In genomic region chr3R:27274533-27275447, dm6 we compare ENCODE assay signal across 1 fruit fly cellular context.
TF ChIP-seq lines count a peak whose summit lies in the region.

Gene CG5938 (plus strand): TSS chr3R:27274794.

TF ChIP-seq in whole organism, embryonic, 481 proteins besides CTCF, POLR2A, EP300 and RAD21 (continued from another document and continues in another):
- TF ChIP-seq pnt (GFP tag; optimal IDR thresholded peaks at IDR 0.05; lab: Kevin White, UChicago) (no peak), CG3407 (GFP tag; optimal IDR thresholded peaks at IDR 0.05; lab: Kevin White, UChicago) (no peak), chif (GFP tag; optimal IDR thresholded peaks at IDR 0.05; lab: Kevin White, UChicago) (no peak), CG15011 (GFP tag; optimal IDR thresholded peaks at IDR 0.05; lab: Kevin White, UChicago) (no peak), CG6683 (GFP tag; optimal IDR thresholded peaks at IDR 0.05; lab: Kevin White, UChicago) (no peak), ato (GFP tag; IDR thresholded peaks at IDR 0.05; lab: Robert Waterston, UW; ENCODE audit: partially characterized antibody) (no peak), chm (GFP tag; IDR thresholded peaks at IDR 0.05; lab: Robert Waterston, UW) (no peak), CG43689 (GFP tag; IDR thresholded peaks at IDR 0.05; lab: Robert Waterston, UW) (no peak), CG33557 (GFP tag; optimal IDR thresholded peaks at IDR 0.05; lab: Kevin White, UChicago) (no peak), prd (optimal IDR thresholded peaks at IDR 0.05; lab: Kevin White, UChicago) (no peak), prd (GFP tag; IDR thresholded peaks at IDR 0.05; lab: Robert Waterston, UW) (peak; percentile 50; the same call in 1 of the 3 replicates), Rx (GFP tag; IDR thresholded peaks at IDR 0.05; lab: Robert Waterston, UW) (no peak; the same call in 1 of the 2 replicates), Optix (GFP tag; IDR thresholded peaks at IDR 0.05; lab: Robert Waterston, UW) (no peak), CG13287 (GFP tag; IDR thresholded peaks at IDR 0.05; lab: Robert Waterston, UW; ENCODE audit: partially characterized antibody) (peak; percentile 35; the same call in 1 of the 2 replicates), CG12236 (GFP tag; optimal IDR thresholded peaks at IDR 0.05; lab: Kevin White, UChicago) (no peak), CG17829 (tag; optimal IDR thresholded peaks at IDR 0.05; lab: Kevin White, UChicago) (peak; percentile 56), al (GFP tag; IDR thresholded peaks at IDR 0.05; lab: Robert Waterston, UW) (no peak), NFAT (GFP tag; IDR thresholded peaks at IDR 0.05; lab: Robert Waterston, UW) (no peak), CG13624 (GFP tag; optimal IDR thresholded peaks at IDR 0.05; lab: Kevin White, UChicago) (no peak), Awh (GFP tag; IDR thresholded peaks at IDR 0.05; lab: Robert Waterston, UW) (no peak), fd3F (GFP tag; optimal IDR thresholded peaks at IDR 0.05; lab: Kevin White, UChicago) (no peak), cad (GFP tag; optimal IDR thresholded peaks at IDR 0.05; lab: Kevin White, UChicago) (no peak), Dip3 (GFP tag; optimal IDR thresholded peaks at IDR 0.05; lab: Kevin White, UChicago) (no peak), Sox102F (GFP tag; optimal IDR thresholded peaks at IDR 0.05; lab: Kevin White, UChicago) (peak; percentile 40), nerfin-1 (tag; optimal IDR thresholded peaks at IDR 0.05; lab: Kevin White, UChicago) (peak; percentile 2), Nf-YB (GFP tag; optimal IDR thresholded peaks at IDR 0.05; lab: Kevin White, UChicago) (no peak), insv (GFP tag; optimal IDR thresholded peaks at IDR 0.05; lab: Kevin White, UChicago) (no peak), trh (GFP tag; optimal IDR thresholded peaks at IDR 0.05; lab: Kevin White, UChicago) (no peak), CG12942 (GFP tag; optimal IDR thresholded peaks at IDR 0.05; lab: Kevin White, UChicago) (no peak), ro (GFP tag; IDR thresholded peaks at IDR 0.05; lab: Robert Waterston, UW) (no peak), danr (GFP tag; IDR thresholded peaks at IDR 0.05; lab: Robert Waterston, UW) (no peak), CG4617 (GFP tag; optimal IDR thresholded peaks at IDR 0.05; lab: Kevin White, UChicago; ENCODE audit: borderline replicate concordance) (peak; percentile 90), CG10366 (GFP tag; IDR thresholded peaks at IDR 0.05; lab: Robert Waterston, UW) (0 out of 2 replicates have a peak, but pooled peaks have one; percentile 10), CG4820 (GFP tag; optimal IDR thresholded peaks at IDR 0.05; lab: Kevin White, UChicago) (no peak), Hr51 (GFP tag; optimal IDR thresholded peaks at IDR 0.05; lab: Kevin White, UChicago) (peak in 1 of 2 experiments; percentile 29), Mes4 (GFP tag; optimal IDR thresholded peaks at IDR 0.05; lab: Kevin White, UChicago) (no peak), kni (GFP tag; optimal IDR thresholded peaks at IDR 0.05; lab: Kevin White, UChicago) (no peak), ttk (GFP tag; IDR thresholded peaks at IDR 0.05; lab: Robert Waterston, UW) (0 out of 2 replicates have a peak, but pooled peaks have one; percentile 25), CG3163 (GFP tag; optimal IDR thresholded peaks at IDR 0.05; lab: Kevin White, UChicago) (no peak), bbx (GFP tag; IDR thresholded peaks at IDR 0.05; lab: Robert Waterston, UW; ENCODE audit: partially characterized antibody) (no peak), ap (GFP tag; IDR thresholded peaks at IDR 0.05; lab: Robert Waterston, UW) (no peak), fd102C (GFP tag; optimal IDR thresholded peaks at IDR 0.05; lab: Kevin White, UChicago) (no peak), psq (GFP tag; optimal IDR thresholded peaks at IDR 0.05; lab: Kevin White, UChicago) (no peak), Hr39 (optimal IDR thresholded peaks at IDR 0.05; lab: Kevin White, UChicago) (no peak), rib (GFP tag; IDR thresholded peaks at IDR 0.05; lab: Robert Waterston, UW) (no peak), CG9727 (GFP tag; optimal IDR thresholded peaks at IDR 0.05; lab: Kevin White, UChicago) (peak; percentile 10), CG17186 (GFP tag; optimal IDR thresholded peaks at IDR 0.05; lab: Kevin White, UChicago) (no peak), CG15696 (tag; optimal IDR thresholded peaks at IDR 0.05; lab: Kevin White, UChicago) (peak; percentile 5), bowl (GFP tag; IDR thresholded peaks at IDR 0.05; lab: Robert Waterston, UW) (no peak), CG30431 (GFP tag; optimal IDR thresholded peaks at IDR 0.05; lab: Kevin White, UChicago) (no peak), bab2 (GFP tag; optimal IDR thresholded peaks at IDR 0.05; lab: Kevin White, UChicago) (no peak), CG11085 (GFP tag; IDR thresholded peaks at IDR 0.05; lab: Robert Waterston, UW) (no peak), sisA (GFP tag; IDR thresholded peaks at IDR 0.05; lab: Robert Waterston, UW) (no peak), pita (GFP tag; optimal IDR thresholded peaks at IDR 0.05; lab: Kevin White, UChicago) (no peak), fd96Cb (tag; optimal IDR thresholded peaks at IDR 0.05; lab: Kevin White, UChicago) (no peak), CG10209 (GFP tag; optimal IDR thresholded peaks at IDR 0.05; lab: Kevin White, UChicago) (peak; percentile 8), Abd-B (GFP tag; optimal IDR thresholded peaks at IDR 0.05; lab: Kevin White, UChicago) (peak; percentile 25), zen2 (GFP tag; IDR thresholded peaks at IDR 0.05; lab: Robert Waterston, UW; ENCODE audit: partially characterized antibody) (no peak), mam (GFP tag; optimal IDR thresholded peaks at IDR 0.05; lab: Kevin White, UChicago) (no peak), CG11093 (GFP tag; IDR thresholded peaks at IDR 0.05; lab: Robert Waterston, UW) (no peak), ase (GFP tag; IDR thresholded peaks at IDR 0.05; lab: Robert Waterston, UW) (no peak), mld (GFP tag; IDR thresholded peaks at IDR 0.05; lab: Robert Waterston, UW; ENCODE audit: partially characterized antibody) (no peak), kay (GFP tag; optimal IDR thresholded peaks at IDR 0.05; lab: Kevin White, UChicago) (no peak), crc (GFP tag; optimal IDR thresholded peaks at IDR 0.05; lab: Kevin White, UChicago) (no peak), CG8478 (optimal IDR thresholded peaks at IDR 0.05; lab: Kevin White, UChicago) (peak; percentile 4), toy (GFP tag; IDR thresholded peaks at IDR 0.05; lab: Robert Waterston, UW) (no peak), tna (GFP tag; IDR thresholded peaks at IDR 0.05; lab: Robert Waterston, UW; ENCODE audit: partially characterized antibody) (no peak), Fer2 (tag; optimal IDR thresholded peaks at IDR 0.05; lab: Kevin White, UChicago) (no peak), CG2202 (tag; optimal IDR thresholded peaks at IDR 0.05; lab: Kevin White, UChicago) (no peak), CG1024 (GFP tag; IDR thresholded peaks at IDR 0.05; lab: Robert Waterston, UW) (no peak), gro (GFP tag; optimal IDR thresholded peaks at IDR 0.05; lab: Kevin White, UChicago) (no peak), dmrt99B (tag; optimal IDR thresholded peaks at IDR 0.05; lab: Kevin White, UChicago) (no peak), Fer3 (tag; optimal IDR thresholded peaks at IDR 0.05; lab: Kevin White, UChicago) (no peak), caup (GFP tag; optimal IDR thresholded peaks at IDR 0.05; lab: Kevin White, UChicago; ENCODE audit: severe bottlenecking) (no peak), Opbp (GFP tag; IDR thresholded peaks at IDR 0.05; lab: Robert Waterston, UW; ENCODE audit: partially characterized antibody) (no peak), Hmr (GFP tag; optimal IDR thresholded peaks at IDR 0.05; lab: Kevin White, UChicago) (no peak), CG17612 (GFP tag; IDR thresholded peaks at IDR 0.05; lab: Robert Waterston, UW) (no peak), D (optimal IDR thresholded peaks at IDR 0.05; lab: Kevin White, UChicago) (no peak), D (GFP tag; optimal IDR thresholded peaks at IDR 0.05; lab: Kevin White, UChicago) (no peak), CG2129 (GFP tag; IDR thresholded peaks at IDR 0.05; lab: Robert Waterston, UW; ENCODE audit: partially characterized antibody) (no peak), jigr1 (GFP tag; IDR thresholded peaks at IDR 0.05; lab: Robert Waterston, UW) (no peak), corto (GFP tag; optimal IDR thresholded peaks at IDR 0.05; lab: Kevin White, UChicago) (no peak), CG34422 (GFP tag; IDR thresholded peaks at IDR 0.05; lab: Robert Waterston, UW) (peak; percentile 30; the same call in 1 of the 3 replicates), Hand (GFP tag; optimal IDR thresholded peaks at IDR 0.05; lab: Kevin White, UChicago) (no peak), grau (tag; optimal IDR thresholded peaks at IDR 0.05; lab: Kevin White, UChicago) (peak; percentile 41), Chrac-16 (GFP tag; optimal IDR thresholded peaks at IDR 0.05; lab: Kevin White, UChicago) (no peak), gem (tag; optimal IDR thresholded peaks at IDR 0.05; lab: Kevin White, UChicago) (no peak), CG2875 (GFP tag; optimal IDR thresholded peaks at IDR 0.05; lab: Kevin White, UChicago) (no peak), CG6765 (GFP tag; optimal IDR thresholded peaks at IDR 0.05; lab: Kevin White, UChicago) (no peak), CG3995 (GFP tag; optimal IDR thresholded peaks at IDR 0.05; lab: Kevin White, UChicago) (peak; percentile 22), D19B (GFP tag; optimal IDR thresholded peaks at IDR 0.05; lab: Kevin White, UChicago) (no peak), CG33213 (GFP tag; optimal IDR thresholded peaks at IDR 0.05; lab: Kevin White, UChicago) (no peak), unc-4 (GFP tag; IDR thresholded peaks at IDR 0.05; lab: Robert Waterston, UW; ENCODE audit: partially characterized antibody) (peak; percentile 15; the same call in 1 of the 2 replicates), Gsc (GFP tag; IDR thresholded peaks at IDR 0.05; lab: Robert Waterston, UW) (no peak), CG4404 (GFP tag; IDR thresholded peaks at IDR 0.05; lab: Robert Waterston, UW) (no peak), br (optimal IDR thresholded peaks at IDR 0.05; lab: Kevin White, UChicago) (no peak), tap (tag; optimal IDR thresholded peaks at IDR 0.05; lab: Kevin White, UChicago) (peak; percentile 40), CG10979 (tag; optimal IDR thresholded peaks at IDR 0.05; lab: Kevin White, UChicago) (no peak), Sry-β (GFP tag; optimal IDR thresholded peaks at IDR 0.05; lab: Kevin White, UChicago) (no peak), CG9876 (GFP tag; optimal IDR thresholded peaks at IDR 0.05; lab: Kevin White, UChicago) (no peak), seq (GFP tag; IDR thresholded peaks at IDR 0.05; lab: Robert Waterston, UW) (peak; percentile 62), Elba2 (GFP tag; optimal IDR thresholded peaks at IDR 0.05; lab: Kevin White, UChicago) (no peak), CG12104 (GFP tag; optimal IDR thresholded peaks at IDR 0.05; lab: Kevin White, UChicago) (no peak), zfh1 (GFP tag; IDR thresholded peaks at IDR 0.05; lab: Robert Waterston, UW) (peak; percentile 27; the same call in 1 of the 3 replicates), CG9797 (GFP tag; optimal IDR thresholded peaks at IDR 0.05; lab: Kevin White, UChicago) (peak; percentile 13), Doc3 (GFP tag; IDR thresholded peaks at IDR 0.05; lab: Robert Waterston, UW; ENCODE audit: partially characterized antibody) (no peak), CG10321 (GFP tag; IDR thresholded peaks at IDR 0.05; lab: Robert Waterston, UW) (no peak), exex (tag; optimal IDR thresholded peaks at IDR 0.05; lab: Kevin White, UChicago) (no peak), CG14965 (GFP tag; optimal IDR thresholded peaks at IDR 0.05; lab: Kevin White, UChicago; ENCODE audit: borderline replicate concordance) (no peak), mirr (GFP tag; optimal IDR thresholded peaks at IDR 0.05; lab: Kevin White, UChicago) (no peak), shn (GFP tag; optimal IDR thresholded peaks at IDR 0.05; lab: Kevin White, UChicago) (no peak), sr (GFP tag; IDR thresholded peaks at IDR 0.05; lab: Robert Waterston, UW) (peak; percentile 85), Atf6 (GFP tag; IDR thresholded peaks at IDR 0.05; lab: Robert Waterston, UW) (no peak; the same call in 1 of the 2 replicates), salm (tag; optimal IDR thresholded peaks at IDR 0.05; lab: Kevin White, UChicago) (no peak), CG11723 (GFP tag; optimal IDR thresholded peaks at IDR 0.05; lab: Kevin White, UChicago) (no peak), btn (GFP tag; optimal IDR thresholded peaks at IDR 0.05; lab: Kevin White, UChicago) (no peak), MTF-1 (GFP tag; optimal IDR thresholded peaks at IDR 0.05; lab: Kevin White, UChicago; ENCODE audit: borderline replicate concordance) (no peak), Hr78 (GFP tag; optimal IDR thresholded peaks at IDR 0.05; lab: Kevin White, UChicago) (no peak), repo (GFP tag; optimal IDR thresholded peaks at IDR 0.05; lab: Kevin White, UChicago) (no peak), dysf (GFP tag; IDR thresholded peaks at IDR 0.05; lab: Robert Waterston, UW) (no peak), CG13123 (GFP tag; optimal IDR thresholded peaks at IDR 0.05; lab: Kevin White, UChicago) (no peak), CG7987 (GFP tag; optimal IDR thresholded peaks at IDR 0.05; lab: Kevin White, UChicago) (no peak), Ets65A (GFP tag; lab: Kevin White, UChicago) (peak; percentile 70), HLH4C (GFP tag; IDR thresholded peaks at IDR 0.05; lab: Robert Waterston, UW; ENCODE audit: partially characterized antibody) (no peak), slou (GFP tag; optimal IDR thresholded peaks at IDR 0.05; lab: Kevin White, UChicago) (no peak), otp (GFP tag; IDR thresholded peaks at IDR 0.05; lab: Robert Waterston, UW) (no peak), run (tag; optimal IDR thresholded peaks at IDR 0.05; lab: Kevin White, UChicago) (no peak), chn (GFP tag; optimal IDR thresholded peaks at IDR 0.05; lab: Kevin White, UChicago) (no peak), CG2120 (GFP tag; optimal IDR thresholded peaks at IDR 0.05; lab: Kevin White, UChicago) (peak; percentile 20), Mrtf (GFP tag; IDR thresholded peaks at IDR 0.05; lab: Robert Waterston, UW) (no peak), CG17328 (GFP tag; IDR thresholded peaks at IDR 0.05; lab: Robert Waterston, UW) (no peak), CG30020 (tag; optimal IDR thresholded peaks at IDR 0.05; lab: Kevin White, UChicago) (no peak), Lim3 (GFP tag; IDR thresholded peaks at IDR 0.05; lab: Robert Waterston, UW) (no peak), CG1832 (GFP tag; optimal IDR thresholded peaks at IDR 0.05; lab: Kevin White, UChicago) (no peak), tgo (GFP tag; IDR thresholded peaks at IDR 0.05; lab: Robert Waterston, UW) (peak; percentile 20; the same call in 1 of the 3 replicates), gce (GFP tag; IDR thresholded peaks at IDR 0.05; lab: Robert Waterston, UW) (no peak)
